Worm (Caenorhabditis elegans) whole organism, young adult: ENCODE data around the gene C07A9.10.

Experiments used
- B0035.1 ChIP-seq: sonication (generic microtip); optimal IDR thresholded peaks from 2 replicates; lab custom pipeline; 2016; ENCODE audit warnings: missing genetic modification characterization, mild to moderate bottlenecking, missing compliant biosample characterization, missing genotype, missing genetic modification reagents
- C17E4.6 ChIP-seq: fragments of 200-800 bp; sonication (Bioruptor generic); IDR thresholded peaks from 2 replicates; pipeline ENCODE4 v1.3.6; 2022; ENCODE audit warnings: missing genetic modification reagents, missing genetic modification characterization, missing compliant biosample characterization
- F10E7.11 ChIP-seq: sonication (generic microtip); optimal IDR thresholded peaks from 2 replicates; lab custom pipeline; 2017; ENCODE audit warnings: mild to moderate bottlenecking, missing genetic modification characterization, moderate library complexity, missing compliant biosample characterization
- F22D6.2 ChIP-seq: sonication (generic microtip); optimal IDR thresholded peaks from 2 replicates; lab custom pipeline; 2016; ENCODE audit warnings: mild to moderate bottlenecking, missing genetic modification characterization, missing compliant biosample characterization
- F49E8.2 ChIP-seq: sonication (generic microtip); optimal IDR thresholded peaks from 3 replicates; lab custom pipeline; 2017; ENCODE audit warnings: missing genetic modification characterization, mild to moderate bottlenecking, missing compliant biosample characterization, antibody characterized with exemption, moderate library complexity; ENCODE audit not compliant: insufficient read depth
- F57A8.1 ChIP-seq: fragments of 200-800 bp; sonication (Bioruptor generic); optimal IDR thresholded peaks from 2 replicates; lab custom pipeline; 2018; ENCODE audit warnings: mild to moderate bottlenecking, missing genetic modification characterization, moderate library complexity, missing compliant biosample characterization
- F57C9.4 ChIP-seq: sonication (generic microtip); optimal IDR thresholded peaks from 2 replicates; lab custom pipeline; 2017; ENCODE audit warnings: mild to moderate bottlenecking, missing genetic modification characterization, missing compliant biosample characterization
- T07F8.4 ChIP-seq: sonication (generic microtip); optimal IDR thresholded peaks from 2 replicates; lab custom pipeline; 2016; ENCODE audit warnings: mild to moderate bottlenecking, missing genetic modification characterization, moderate library complexity, missing compliant biosample characterization
- Y53G8AR.9 ChIP-seq: fragments of 200-800 bp; sonication (Bioruptor generic); conservative IDR thresholded peaks from 2 replicates; pipeline ENCODE4 v1.3.6; 2022; ENCODE audit warnings: missing genetic modification reagents, missing genetic modification characterization, missing compliant biosample characterization
- Y56A3A.18 ChIP-seq: fragments of 200-800 bp; sonication (Bioruptor generic); IDR thresholded peaks from 2 replicates; pipeline ENCODE4 v1.3.6; 2022; ENCODE audit warnings: missing genetic modification reagents, missing genetic modification characterization, missing compliant biosample characterization
- Y67H2A.10 ChIP-seq: fragments of 200-800 bp; sonication (Bioruptor generic); conservative IDR thresholded peaks from 2 replicates; pipeline ENCODE4 v1.3.6; 2022; ENCODE audit warnings: missing genetic modification reagents, missing genetic modification characterization, missing compliant biosample characterization
- Y79H2A.3 ChIP-seq: fragments of 200-800 bp; sonication (Bioruptor generic); conservative IDR thresholded peaks from 2 replicates; pipeline ENCODE4 v1.3.6; 2022; ENCODE audit warnings: missing genetic modification reagents, missing genetic modification characterization, missing compliant biosample characterization
- Y95B8A.8 ChIP-seq: fragments of 200-800 bp; sonication (Bioruptor generic); IDR thresholded peaks from 2 replicates; pipeline ENCODE4 v1.3.6; 2022; ENCODE audit warnings: missing genetic modification reagents, missing genetic modification characterization, missing compliant biosample characterization
- ZK185.1 ChIP-seq: sonication (generic microtip); optimal IDR thresholded peaks from 2 replicates; lab custom pipeline; 2016; ENCODE audit warnings: mild to moderate bottlenecking, missing genetic modification characterization, missing compliant biosample characterization; ENCODE audit not compliant: poor library complexity, severe bottlenecking
- ama-1 ChIP-seq, 3 experiments: fragments of 150-350 bp in 1 of 3; sonication (generic microtip) in 2 of 3; optimal IDR thresholded peaks; 2 replicates each; lab custom pipeline; 2014 to 2018; ENCODE audit warnings: missing biosample characterization in 2 of 3, missing genetic modification characterization in 2 of 3, missing genetic modification reagents in 2 of 3
- atf-7 ChIP-seq: sonication (generic microtip); optimal IDR thresholded peaks from 2 replicates; lab custom pipeline; 2017; ENCODE audit warnings: mild to moderate bottlenecking, missing genetic modification characterization, missing compliant biosample characterization
- bed-2 ChIP-seq: fragments of 200-800 bp; sonication (Bioruptor generic); IDR thresholded peaks from 2 replicates; pipeline ENCODE4 v1.3.6; 2022; ENCODE audit warnings: missing genetic modification reagents, missing genetic modification characterization, missing compliant biosample characterization
- ceh-91 ChIP-seq: fragments of 200-800 bp; sonication (Bioruptor generic); IDR thresholded peaks from 2 replicates; pipeline ENCODE4 v1.3.6; 2022; ENCODE audit warnings: missing genetic modification reagents, missing genetic modification characterization, missing compliant biosample characterization
- dpl-1 ChIP-seq: fragments of 150-350 bp; optimal IDR thresholded peaks from 2 replicates; lab custom pipeline; 2014; ENCODE audit warnings: missing biosample characterization, missing genetic modification reagents, missing genetic modification characterization
- egl-18 ChIP-seq: fragments of 200-800 bp; sonication (Bioruptor generic); IDR thresholded peaks from 2 replicates; pipeline ENCODE4 v1.3.6; 2022; ENCODE audit warnings: missing genetic modification reagents, missing genetic modification characterization, missing compliant biosample characterization
- egl-44 ChIP-seq: fragments of 200-800 bp; sonication (Bioruptor generic); IDR thresholded peaks from 2 replicates; pipeline ENCODE4 v1.3.6; 2022; ENCODE audit warnings: missing genetic modification reagents, missing genetic modification characterization, missing compliant biosample characterization
- egrh-3 ChIP-seq: fragments of 200-800 bp; sonication (Bioruptor generic); IDR thresholded peaks from 2 replicates; pipeline ENCODE4 v1.3.6; 2022; ENCODE audit warnings: missing genetic modification reagents, missing genetic modification characterization, missing compliant biosample characterization
- him-1 ChIP-seq: sonication (generic microtip); optimal IDR thresholded peaks from 2 replicates; lab custom pipeline; 2016; ENCODE audit warnings: missing genotype, missing genetic modification reagents, missing genetic modification characterization, missing compliant biosample characterization
- hlh-26 ChIP-seq: fragments of 200-800 bp; sonication (Bioruptor generic); conservative IDR thresholded peaks from 2 replicates; pipeline ENCODE4 v1.3.6; 2022; ENCODE audit warnings: missing genetic modification reagents, missing genetic modification characterization, missing compliant biosample characterization
- hmg-1.2 ChIP-seq: fragments of 200-800 bp; sonication (Bioruptor generic); IDR thresholded peaks from 2 replicates; pipeline ENCODE4 v1.3.6; 2022; ENCODE audit warnings: missing genetic modification reagents, missing genetic modification characterization, missing compliant biosample characterization
- lin-35 ChIP-seq, 3 experiments: fragments of 150-350 bp in 2 of 3; sonication (generic microtip) in 1 of 3; optimal IDR thresholded peaks; 2 replicates each; lab custom pipeline; 2014 to 2018; ENCODE audit warnings: missing biosample characterization in 3 of 3, missing genetic modification characterization in 3 of 3, missing genetic modification reagents in 3 of 3
- lir-1 ChIP-seq: fragments of 200-800 bp; sonication (Bioruptor generic); conservative IDR thresholded peaks from 2 replicates; pipeline ENCODE4 v1.3.6; 2022; ENCODE audit warnings: missing genetic modification reagents, missing genetic modification characterization, missing compliant biosample characterization
- lsl-1 ChIP-seq: fragments of 200-800 bp; sonication (Bioruptor generic); optimal IDR thresholded peaks from 2 replicates; lab custom pipeline; 2018; ENCODE audit warnings: mild to moderate bottlenecking, missing genetic modification characterization, moderate library complexity, missing compliant biosample characterization
- lsy-27 ChIP-seq: sonication (generic microtip); optimal IDR thresholded peaks from 2 replicates; lab custom pipeline; 2017; ENCODE audit warnings: missing genetic modification characterization, mild to moderate bottlenecking, missing compliant biosample characterization, antibody characterized with exemption, missing genotype, borderline replicate concordance; ENCODE audit not compliant: insufficient read depth
- mxl-1 ChIP-seq: sonication (generic microtip); optimal IDR thresholded peaks from 2 replicates; lab custom pipeline; 2016; ENCODE audit warnings: missing genetic modification characterization, missing compliant biosample characterization
- nhr-120 ChIP-seq: fragments of 200-800 bp; sonication (Bioruptor generic); IDR thresholded peaks from 2 replicates; pipeline ENCODE4 v1.3.6; 2022; ENCODE audit warnings: missing genetic modification characterization, missing compliant biosample characterization
- pbrm-1 ChIP-seq: fragments of 200-800 bp; sonication (Bioruptor generic); IDR thresholded peaks from 2 replicates; pipeline ENCODE4 v1.3.6; 2022; ENCODE audit warnings: missing genetic modification reagents, missing genetic modification characterization, missing compliant biosample characterization
- pha-4 ChIP-seq: fragments of 150-350 bp; sonication (generic microtip); optimal IDR thresholded peaks from 2 replicates; lab custom pipeline; 2014; ENCODE audit warnings: missing biosample characterization, missing genetic modification reagents, missing genetic modification characterization
- repo-1 ChIP-seq: sonication (generic microtip); optimal IDR thresholded peaks from 2 replicates; lab custom pipeline; 2017; ENCODE audit warnings: mild to moderate bottlenecking, missing genetic modification characterization, missing compliant biosample characterization
- snpc-3.4 ChIP-seq: sonication (generic microtip); optimal IDR thresholded peaks from 2 replicates; lab custom pipeline; 2017; ENCODE audit warnings: missing genetic modification characterization, mild to moderate bottlenecking, missing compliant biosample characterization, antibody characterized with exemption, moderate library complexity, missing genotype, missing genetic modification reagents
- unc-130 ChIP-seq: sonication (generic microtip); optimal IDR thresholded peaks from 2 replicates; lab custom pipeline; 2016; ENCODE audit warnings: missing genetic modification reagents, missing genetic modification characterization, missing compliant biosample characterization
- ztf-25 ChIP-seq: fragments of 200-800 bp; sonication (Bioruptor generic); IDR thresholded peaks from 2 replicates; pipeline ENCODE4 v1.3.6; 2022; ENCODE audit warnings: missing genetic modification reagents, missing genetic modification characterization, missing compliant biosample characterization
- ztf-28 ChIP-seq: fragments of 200-800 bp; sonication (Bioruptor generic); IDR thresholded peaks from 2 replicates; pipeline ENCODE4 v1.3.6; 2022; ENCODE audit warnings: missing genetic modification reagents, missing genetic modification characterization, missing compliant biosample characterization
- ztf-3 ChIP-seq: fragments of 200-800 bp; sonication (Bioruptor generic); optimal IDR thresholded peaks from 2 replicates; lab custom pipeline; 2018; ENCODE audit warnings: mild to moderate bottlenecking, missing genetic modification characterization, missing compliant biosample characterization

C07A9.10 gene

DNA sequence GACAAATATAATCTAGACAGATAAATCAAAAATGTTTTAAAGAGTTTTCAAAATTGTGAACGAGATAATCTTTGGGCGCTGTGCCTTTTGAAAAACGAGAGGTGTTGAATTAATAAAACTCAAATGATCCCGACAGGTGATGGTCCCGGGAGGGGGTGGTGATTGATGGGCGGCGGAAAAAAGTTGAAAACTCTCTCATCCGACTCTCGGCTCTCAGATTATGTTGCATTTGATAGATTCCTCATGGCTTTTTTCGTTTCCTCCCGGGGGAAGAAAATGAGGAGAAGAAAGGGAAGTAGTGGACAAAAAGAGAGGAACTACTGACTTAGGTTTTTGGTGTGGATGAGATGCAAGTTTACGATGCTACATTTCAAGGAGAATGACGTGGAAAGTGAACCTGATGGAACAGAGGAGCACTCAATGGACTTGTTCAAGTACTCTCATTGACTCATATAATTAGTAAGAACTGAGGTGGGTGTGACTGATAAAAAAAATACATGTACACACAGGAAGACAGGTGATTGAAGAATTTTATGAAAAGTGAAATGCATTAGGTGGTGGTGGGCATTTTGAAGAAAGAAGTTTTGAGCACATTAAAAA is 45.6 kb upstream of the C07A9.10 start (continued):
- no peak for TF ChIP-seq F10E7.11
- TF ChIP-seq T07F8.4: no peak
- TF ChIP-seq repo-1 (tag; lab: Kevin White, UChicago): no peak

DNA sequence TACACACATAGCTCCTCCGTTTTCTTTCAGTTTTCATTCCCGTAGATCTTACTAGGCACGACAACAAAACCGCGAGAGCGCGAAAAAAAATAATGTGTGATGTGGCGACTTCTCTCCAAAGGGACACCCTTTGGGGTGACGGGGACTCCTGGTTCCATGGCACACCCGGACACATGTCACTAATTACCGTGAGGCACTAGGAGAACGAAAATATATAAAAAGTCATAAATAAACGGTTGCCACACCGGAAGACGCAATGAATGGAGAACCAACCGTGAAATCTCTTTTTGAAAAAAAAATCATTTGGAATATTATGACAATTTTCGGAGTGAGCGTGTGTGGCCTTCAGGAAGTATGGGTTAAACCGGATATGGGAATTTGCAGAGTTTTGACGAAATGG is 44.5 kb upstream of the C07A9.10 start:
- no peak for TF ChIP-seq ama-1 (optimal IDR thresholded peaks at IDR 0.05; lab: Kevin White, UChicago)
- no peak for TF ChIP-seq ama-1 (GFP tag; optimal IDR thresholded peaks at IDR 0.05; lab: Kevin White, UChicago)
- TF ChIP-seq lin-35 (GFP tag; optimal IDR thresholded peaks at IDR 0.05; lab: Kevin White, UChicago): no peak
- TF ChIP-seq F22D6.2: no peak
- TF ChIP-seq egl-44 (GFP tag; lab: Robert Waterston, UW): no peak
- TF ChIP-seq Y53G8AR.9 (GFP tag; lab: Robert Waterston, UW): no peak
- no peak for TF ChIP-seq F57A8.1 (GFP tag; lab: Kevin White, UChicago)
- TF ChIP-seq Y67H2A.10: no peak
- no peak for TF ChIP-seq C17E4.6 (GFP tag; lab: Robert Waterston, UW)
- TF ChIP-seq pha-4 (tag; lab: Kevin White, UChicago): no peak
- no peak for TF ChIP-seq bed-2 (GFP tag; lab: Robert Waterston, UW)
- TF ChIP-seq lsy-27 (tag; lab: Kevin White, UChicago): no peak
- TF ChIP-seq hmg-1.2 (GFP tag; lab: Robert Waterston, UW): no peak
- no peak for TF ChIP-seq hlh-26 (GFP tag; lab: Robert Waterston, UW)
- no peak for TF ChIP-seq lir-1
- TF ChIP-seq ZK185.1 (tag; lab: Kevin White, UChicago): no peak
- TF ChIP-seq mxl-1 (tag; lab: Kevin White, UChicago): no peak

DNA sequence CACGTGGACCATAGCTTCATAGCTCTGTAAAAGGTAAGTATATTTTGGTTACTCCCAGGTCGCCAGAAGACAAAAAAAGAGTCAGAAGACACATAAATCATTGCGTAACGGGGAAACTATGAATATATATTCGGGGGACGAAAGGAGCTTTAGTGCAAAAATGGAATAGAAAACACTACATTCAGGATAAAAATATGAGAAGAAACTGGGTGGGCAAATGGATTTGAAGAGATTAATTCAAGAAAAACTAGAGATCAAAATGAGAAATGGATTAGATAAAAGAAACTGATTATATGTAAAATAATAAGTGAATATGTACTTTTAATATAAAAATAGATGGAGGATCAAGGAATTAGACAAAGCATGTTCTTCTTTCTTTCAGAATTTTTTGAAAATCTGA is 41.6 kb upstream of the C07A9.10 start, which contains the start of gene C07A9.12:
TSS of gene C07A9.12 (minus strand) at position 101 of the 400 bp plus-strand sequence.
- TF ChIP-seq bed-2 (GFP tag; lab: Robert Waterston, UW): no peak
- TF ChIP-seq ztf-3: no peak
- no peak for TF ChIP-seq egl-18 (GFP tag; lab: Robert Waterston, UW)
- no peak for TF ChIP-seq ztf-25 (GFP tag; lab: Robert Waterston, UW)
- no peak for TF ChIP-seq pbrm-1 (GFP tag; lab: Robert Waterston, UW)
- no peak for TF ChIP-seq lin-35 (GFP tag; optimal IDR thresholded peaks at IDR 0.05; lab: Kevin White, UChicago)
- no peak for TF ChIP-seq snpc-3.4
- TF ChIP-seq Y79H2A.3 (GFP tag; lab: Robert Waterston, UW): no peak
- TF ChIP-seq B0035.1 (tag; lab: Kevin White, UChicago): no peak
- no peak for TF ChIP-seq egl-44 (GFP tag; lab: Robert Waterston, UW)
- TF ChIP-seq Y95B8A.8 (GFP tag; lab: Robert Waterston, UW): no peak
- TF ChIP-seq egrh-3 (GFP tag; lab: Robert Waterston, UW): no peak
- TF ChIP-seq, all 124 proteins: peak for 0

DNA sequence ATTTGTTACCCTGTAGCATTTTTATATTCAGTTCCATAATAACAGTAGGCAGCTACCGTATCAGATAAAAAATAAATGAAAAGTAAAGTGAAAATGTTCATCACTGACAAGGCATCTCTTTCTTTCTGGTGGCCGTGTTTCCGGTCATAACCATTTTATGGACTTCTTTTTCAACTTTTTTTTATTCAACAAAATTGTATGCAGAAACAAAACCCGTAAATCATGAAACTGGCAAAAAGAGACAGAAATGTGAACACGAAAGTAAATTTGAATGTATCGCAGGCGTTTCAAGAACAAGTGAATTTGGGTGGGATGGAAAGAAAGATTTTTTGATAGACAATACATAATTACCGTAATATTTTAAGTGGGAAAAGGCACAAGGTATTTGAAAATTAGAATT is 39.3 kb upstream of the C07A9.10 start, which contains the start of gene clec-162:
TSS of gene clec-162 (minus strand) at position 101 of the 400 bp plus-strand sequence.
- TF ChIP-seq F10E7.11 (no peak), bed-2 (GFP tag; lab: Robert Waterston, UW) (no peak), ztf-28 (GFP tag; lab: Robert Waterston, UW) (no peak), ceh-91 (no peak), pbrm-1 (GFP tag; lab: Robert Waterston, UW) (no peak), pha-4 (tag; lab: Kevin White, UChicago) (no peak), dpl-1 (GFP tag; lab: Kevin White, UChicago) (no peak), F57C9.4 (tag; lab: Kevin White, UChicago) (no peak), F49E8.2 (no peak), unc-130 (no peak), him-1 (no peak), ZK185.1 (tag; lab: Kevin White, UChicago) (no peak), mxl-1 (tag; lab: Kevin White, UChicago) (no peak), atf-7 (tag; lab: Kevin White, UChicago) (no peak), Y56A3A.18 (GFP tag; lab: Robert Waterston, UW) (no peak), lir-1 (no peak), lsl-1 (GFP tag; lab: Kevin White, UChicago) (no peak), nhr-120 (GFP tag; lab: Robert Waterston, UW) (no peak)
- TF ChIP-seq, all 124 proteins: peak for 0
